Fruit fly (Drosophila melanogaster) whole organism, pupa: ENCODE measurements around the gene CG12321.

Experiments used
- CG10348 ChIP-seq: fragments of 200-800 bp; sonication (Bioruptor generic); IDR thresholded peaks from 2 replicates; pipeline ENCODE4 v1.3.6; 2022; ENCODE audit warnings: missing biosample characterization, missing genetic modification characterization
- CG13204 ChIP-seq: fragments of 200-800 bp; sonication (Bioruptor generic); optimal IDR thresholded peaks from 2 replicates; lab custom pipeline; 2018; ENCODE audit warnings: missing biosample characterization, mild to moderate bottlenecking, missing genetic modification characterization, moderate library complexity
- CG14655 ChIP-seq: fragments of 200-800 bp; sonication (Bioruptor generic); optimal IDR thresholded peaks from 3 replicates; lab custom pipeline; 2017; ENCODE audit warnings: mild to moderate bottlenecking, missing biosample characterization, missing genetic modification reagents, missing genetic modification characterization
- CG15710 ChIP-seq: fragments of 200-800 bp; sonication (Bioruptor generic); optimal IDR thresholded peaks from 2 replicates; lab custom pipeline; 2018; ENCODE audit warnings: missing biosample characterization, mild to moderate bottlenecking, missing genetic modification characterization, moderate library complexity
- CG32121 ChIP-seq: fragments of 200-800 bp; sonication (Bioruptor generic); IDR thresholded peaks from 2 replicates; pipeline ENCODE4 v1.3.6; 2022; ENCODE audit warnings: missing biosample characterization, missing genetic modification characterization
- CG8159 ChIP-seq: fragments of 200-800 bp; sonication (Bioruptor generic); optimal IDR thresholded peaks from 3 replicates; lab custom pipeline; 2018; ENCODE audit warnings: missing biosample characterization, mild to moderate bottlenecking, missing genetic modification characterization, moderate library complexity
- CG9948 ChIP-seq: fragments of 200-800 bp; sonication (Bioruptor generic); optimal IDR thresholded peaks from 2 replicates; lab custom pipeline; 2018; ENCODE audit warnings: missing biosample characterization, mild to moderate bottlenecking, missing genetic modification characterization, moderate library complexity
- EcR ChIP-seq: fragments of 200-800 bp; sonication (Bioruptor generic); optimal IDR thresholded peaks from 3 replicates; lab custom pipeline; 2019; ENCODE audit warnings: missing biosample characterization, missing genetic modification characterization, mild to moderate bottlenecking, moderate library complexity, missing genetic modification reagents
- rn ChIP-seq: fragments of 200-800 bp; sonication (Bioruptor generic); IDR thresholded peaks from 2 replicates; pipeline ENCODE4 v1.3.6; 2022; ENCODE audit warnings: missing biosample characterization, missing genetic modification characterization

dm6 chr3R:18226809-18227157, 38.3 kb upstream of the CG12321 start:
- TF ChIP-seq CG32121 (GFP tag; lab: Robert Waterston, UW) (0 out of 2 replicates have a peak, but pooled peaks have one; percentile 25), CG14655 (GFP tag; lab: Kevin White, UChicago) (no peak), CG8159 (tag; lab: Kevin White, UChicago) (no peak), EcR (GFP tag; lab: Kevin White, UChicago) (peak; percentile 73), CG9948 (tag; lab: Kevin White, UChicago) (no peak), CG10348 (GFP tag; lab: Robert Waterston, UW) (no peak), rn (no peak), CG15710 (tag; lab: Kevin White, UChicago) (no peak), CG13204 (GFP tag; lab: Kevin White, UChicago) (no peak)
